Fruit fly (Drosophila melanogaster) whole organism, embryonic: ENCODE measurements around the gene CG16749.

Experiments used
- CG10462 ChIP-seq: fragments of 200-800 bp; sonication (Bioruptor generic); optimal IDR thresholded peaks from 2 replicates; lab custom pipeline; 2016; ENCODE audit warnings: missing biosample characterization, missing genetic modification characterization
- CG10654 ChIP-seq: fragments of 200-800 bp; sonication (Bioruptor generic); optimal IDR thresholded peaks from 2 replicates; lab custom pipeline; 2016; ENCODE audit warnings: missing biosample characterization, missing genetic modification characterization
- CG11456 ChIP-seq: fragments of 200-800 bp; sonication (Bioruptor generic); IDR thresholded peaks from 3 replicates; pipeline ENCODE4 v1.3.6; 2022; ENCODE audit warnings: missing biosample characterization, missing genetic modification characterization
- CG12155 ChIP-seq: fragments of 200-800 bp; sonication (Bioruptor generic); optimal IDR thresholded peaks from 3 replicates; lab custom pipeline; 2016; ENCODE audit warnings: missing biosample characterization, missing genetic modification characterization
- CG12769 ChIP-seq: fragments of 200-800 bp; sonication (Bioruptor generic); optimal IDR thresholded peaks from 2 replicates; lab custom pipeline; 2019; ENCODE audit warnings: missing biosample characterization, mild to moderate bottlenecking, missing genetic modification characterization, moderate library complexity
- CG13287 ChIP-seq: fragments of 200-800 bp; sonication (Bioruptor generic); IDR thresholded peaks from 2 replicates; pipeline ENCODE4 v1.3.6; 2022; ENCODE audit warnings: missing biosample characterization, missing genetic modification characterization; ENCODE audit not compliant: partially characterized antibody
- CG14050 ChIP-seq: fragments of 200-800 bp; sonication (Bioruptor generic); IDR thresholded peaks from 3 replicates; pipeline ENCODE4 v1.3.6; 2022; ENCODE audit warnings: missing biosample characterization, missing genetic modification characterization
- CG14860 ChIP-seq: fragments of 200-800 bp; sonication (Bioruptor generic); IDR thresholded peaks from 3 replicates; pipeline ENCODE4 v1.3.6; 2022; ENCODE audit warnings: missing biosample characterization, missing genetic modification characterization; ENCODE audit not compliant: partially characterized antibody
- CG15011 ChIP-seq: fragments of 200-800 bp; sonication (Bioruptor generic); optimal IDR thresholded peaks from 3 replicates; lab custom pipeline; 2018; ENCODE audit warnings: missing biosample characterization, mild to moderate bottlenecking, missing genetic modification characterization
- CG17912 ChIP-seq: fragments of 200-800 bp; sonication (Bioruptor generic); optimal IDR thresholded peaks from 2 replicates; lab custom pipeline; 2018; ENCODE audit warnings: missing biosample characterization, mild to moderate bottlenecking, missing genetic modification characterization
- CG1792 ChIP-seq: fragments of 200-800 bp; sonication (Bioruptor generic); optimal IDR thresholded peaks from 2 replicates; lab custom pipeline; 2016; ENCODE audit warnings: missing biosample characterization, missing genetic modification characterization
- CG18262 ChIP-seq: fragments of 200-800 bp; optimal IDR thresholded peaks from 3 replicates; lab custom pipeline; 2019; ENCODE audit warnings: missing biosample characterization, mild to moderate bottlenecking, missing genetic modification characterization, moderate library complexity
- CG3847 ChIP-seq: fragments of 200-800 bp; sonication (Bioruptor generic); IDR thresholded peaks from 2 replicates; pipeline ENCODE4 v1.3.6; 2022; ENCODE audit warnings: missing biosample characterization, missing genetic modification characterization
- CG43689 ChIP-seq: fragments of 200-800 bp; sonication (Bioruptor generic); IDR thresholded peaks from 2 replicates; pipeline ENCODE4 v1.3.6; 2022; ENCODE audit warnings: missing biosample characterization, missing genetic modification characterization
- CG5953 ChIP-seq: fragments of 200-800 bp; sonication (Bioruptor generic); IDR thresholded peaks from 2 replicates; pipeline ENCODE4 v1.3.6; 2022; ENCODE audit warnings: missing biosample characterization, missing genetic modification characterization
- CG7271 ChIP-seq: fragments of 200-800 bp; sonication (Bioruptor generic); optimal IDR thresholded peaks from 2 replicates; lab custom pipeline; 2018; ENCODE audit warnings: missing biosample characterization, mild to moderate bottlenecking, missing genetic modification characterization, moderate library complexity
- CG7786 ChIP-seq: fragments of 200-800 bp; sonication (Bioruptor generic); optimal IDR thresholded peaks from 2 replicates; lab custom pipeline; 2016; ENCODE audit warnings: missing biosample characterization, missing genetic modification characterization
- CG8281 ChIP-seq: fragments of 200-800 bp; sonication (Bioruptor generic); optimal IDR thresholded peaks from 2 replicates; lab custom pipeline; 2018; ENCODE audit warnings: missing biosample characterization, mild to moderate bottlenecking, missing genetic modification characterization, moderate library complexity
- CG9727 ChIP-seq: fragments of 200-800 bp; sonication (Bioruptor generic); optimal IDR thresholded peaks from 3 replicates; lab custom pipeline; 2017; ENCODE audit warnings: missing biosample characterization, mild to moderate bottlenecking, missing genetic modification characterization
- CG9797 ChIP-seq: fragments of 200-800 bp; sonication (Bioruptor generic); optimal IDR thresholded peaks from 3 replicates; lab custom pipeline; 2018; ENCODE audit warnings: missing biosample characterization, mild to moderate bottlenecking, missing genetic modification characterization
- CG9817 ChIP-seq: fragments of 200-800 bp; sonication (Bioruptor generic); optimal IDR thresholded peaks from 2 replicates; lab custom pipeline; 2018; ENCODE audit warnings: missing biosample characterization, mild to moderate bottlenecking, missing genetic modification characterization, moderate library complexity
- Doc3 ChIP-seq: fragments of 200-800 bp; sonication (Bioruptor generic); IDR thresholded peaks from 3 replicates; pipeline ENCODE4 v1.3.6; 2022; ENCODE audit warnings: missing biosample characterization, missing genetic modification characterization; ENCODE audit not compliant: partially characterized antibody
- HmgD ChIP-seq: fragments of 200-800 bp; sonication (Bioruptor generic); optimal IDR thresholded peaks from 3 replicates; lab custom pipeline; 2016; ENCODE audit warnings: missing biosample characterization, missing genetic modification characterization
- Kr ChIP-seq: fragments of 200-800 bp; sonication (Bioruptor generic); optimal IDR thresholded peaks from 2 replicates; lab custom pipeline; 2017; ENCODE audit warnings: missing biosample characterization, mild to moderate bottlenecking, missing genetic modification characterization
- Lpt ChIP-seq: fragments of >200 bp; optimal IDR thresholded peaks from 2 replicates; lab custom pipeline; 2018; ENCODE audit warnings: missing biosample characterization, missing genetic modification characterization
- MESR4 ChIP-seq: fragments of 200-800 bp; sonication (Bioruptor generic); optimal IDR thresholded peaks from 2 replicates; lab custom pipeline; 2018; ENCODE audit warnings: missing biosample characterization, mild to moderate bottlenecking, missing genetic modification characterization, moderate library complexity
- Nf-YB ChIP-seq: fragments of 200-800 bp; sonication (Bioruptor generic); optimal IDR thresholded peaks from 3 replicates; lab custom pipeline; 2019; ENCODE audit warnings: missing biosample characterization, mild to moderate bottlenecking, missing genetic modification characterization, moderate library complexity
- Taf1 ChIP-seq: fragments of 200-800 bp; sonication (Bioruptor generic); IDR thresholded peaks from 2 replicates; pipeline ENCODE4 v1.3.6; 2022; ENCODE audit warnings: missing biosample characterization, missing genetic modification characterization
- abd-A ChIP-seq: fragments of 200-800 bp; sonication (Bioruptor generic); optimal IDR thresholded peaks from 3 replicates; lab custom pipeline; 2019; ENCODE audit warnings: missing biosample characterization, mild to moderate bottlenecking, missing genetic modification characterization, moderate library complexity
- ara ChIP-seq: fragments of 200-800 bp; sonication (Bioruptor generic); IDR thresholded peaks from 2 replicates; pipeline ENCODE4 v1.3.6; 2022; ENCODE audit warnings: missing biosample characterization, missing genetic modification characterization
- ase ChIP-seq: fragments of 200-800 bp; sonication (Bioruptor generic); IDR thresholded peaks from 3 replicates; pipeline ENCODE4 v1.3.6; 2022; ENCODE audit warnings: missing biosample characterization, missing genetic modification characterization
- bowl ChIP-seq: fragments of 200-800 bp; sonication (Bioruptor generic); IDR thresholded peaks from 2 replicates; pipeline ENCODE4 v1.3.6; 2022; ENCODE audit warnings: missing biosample characterization, missing genetic modification characterization
- cato ChIP-seq: fragments of 200-800 bp; sonication (Bioruptor generic); optimal IDR thresholded peaks from 2 replicates; lab custom pipeline; 2016; ENCODE audit warnings: missing biosample characterization, missing genetic modification characterization, borderline replicate concordance
- croc ChIP-seq: fragments of 200-800 bp; sonication (Bioruptor generic); conservative IDR thresholded peaks from 3 replicates; pipeline ENCODE4 v1.3.6; 2022; ENCODE audit warnings: missing biosample characterization, missing genetic modification characterization
- ems ChIP-seq: fragments of 200-800 bp; sonication (Bioruptor generic); optimal IDR thresholded peaks from 3 replicates; lab custom pipeline; 2016; ENCODE audit warnings: missing biosample characterization, missing genetic modification characterization
- eve ChIP-seq, 2 experiments: fragments of >200 bp; optimal IDR thresholded peaks; 2 replicates each; lab custom pipeline; 2017; ENCODE audit warnings: missing biosample characterization in 2 of 2, missing genetic modification characterization in 2 of 2
- fru ChIP-seq: fragments of >200 bp; optimal IDR thresholded peaks from 2 replicates; lab custom pipeline; 2017
- grau ChIP-seq: fragments of 200-800 bp; optimal IDR thresholded peaks from 3 replicates; lab custom pipeline; 2019; ENCODE audit warnings: missing biosample characterization, mild to moderate bottlenecking, missing genetic modification characterization, moderate library complexity
- jumu ChIP-seq: fragments of 200-800 bp; sonication (Bioruptor generic); optimal IDR thresholded peaks from 3 replicates; lab custom pipeline; 2016; ENCODE audit warnings: missing biosample characterization, missing genetic modification characterization
- maf-S ChIP-seq: fragments of 200-800 bp; sonication (Bioruptor generic); optimal IDR thresholded peaks from 2 replicates; lab custom pipeline; 2016; ENCODE audit warnings: missing biosample characterization, missing genetic modification characterization
- psq ChIP-seq: fragments of 200-800 bp; sonication (Bioruptor generic); optimal IDR thresholded peaks from 2 replicates; lab custom pipeline; 2017; ENCODE audit warnings: missing biosample characterization, missing genetic modification characterization
- pum ChIP-seq: fragments of 200-800 bp; sonication (Bioruptor generic); optimal IDR thresholded peaks from 2 replicates; lab custom pipeline; 2016; ENCODE audit warnings: missing biosample characterization, missing genetic modification characterization
- sens ChIP-seq: fragments of 200-800 bp; sonication (Bioruptor generic); peaks from one replicate; lab custom pipeline; 2016; ENCODE audit warnings: missing biosample characterization, missing genetic modification characterization
- sima ChIP-seq: fragments of 200-800 bp; sonication (Bioruptor generic); optimal IDR thresholded peaks from 2 replicates; lab custom pipeline; 2016; ENCODE audit warnings: missing biosample characterization, missing genetic modification characterization
- so ChIP-seq: fragments of 200-800 bp; sonication (Bioruptor generic); IDR thresholded peaks from 3 replicates; pipeline ENCODE4 v1.3.6; 2022; ENCODE audit warnings: missing biosample characterization, missing genetic modification characterization
- ssp ChIP-seq: fragments of 200-800 bp; sonication (Bioruptor generic); IDR thresholded peaks from 2 replicates; pipeline ENCODE4 v1.3.6; 2022; ENCODE audit warnings: missing biosample characterization, missing genetic modification characterization
- tin ChIP-seq: fragments of 200-800 bp; sonication (Bioruptor generic); optimal IDR thresholded peaks from 3 replicates; lab custom pipeline; 2016; ENCODE audit warnings: missing biosample characterization, missing genetic modification characterization
- tup ChIP-seq: fragments of 200-800 bp; sonication (Bioruptor generic); optimal IDR thresholded peaks from 2 replicates; lab custom pipeline; 2016; ENCODE audit warnings: missing biosample characterization, mild to moderate bottlenecking, missing genetic modification characterization, moderate library complexity
- unc-4 ChIP-seq: fragments of 200-800 bp; sonication (Bioruptor generic); IDR thresholded peaks from 2 replicates; pipeline ENCODE4 v1.3.6; 2022; ENCODE audit warnings: missing biosample characterization, missing genetic modification characterization; ENCODE audit not compliant: partially characterized antibody
- zen2 ChIP-seq: fragments of 200-800 bp; sonication (Bioruptor generic); IDR thresholded peaks from 3 replicates; pipeline ENCODE4 v1.3.6; 2022; ENCODE audit warnings: missing biosample characterization, missing genetic modification characterization; ENCODE audit not compliant: partially characterized antibody

The CG16749 gene

DNA sequence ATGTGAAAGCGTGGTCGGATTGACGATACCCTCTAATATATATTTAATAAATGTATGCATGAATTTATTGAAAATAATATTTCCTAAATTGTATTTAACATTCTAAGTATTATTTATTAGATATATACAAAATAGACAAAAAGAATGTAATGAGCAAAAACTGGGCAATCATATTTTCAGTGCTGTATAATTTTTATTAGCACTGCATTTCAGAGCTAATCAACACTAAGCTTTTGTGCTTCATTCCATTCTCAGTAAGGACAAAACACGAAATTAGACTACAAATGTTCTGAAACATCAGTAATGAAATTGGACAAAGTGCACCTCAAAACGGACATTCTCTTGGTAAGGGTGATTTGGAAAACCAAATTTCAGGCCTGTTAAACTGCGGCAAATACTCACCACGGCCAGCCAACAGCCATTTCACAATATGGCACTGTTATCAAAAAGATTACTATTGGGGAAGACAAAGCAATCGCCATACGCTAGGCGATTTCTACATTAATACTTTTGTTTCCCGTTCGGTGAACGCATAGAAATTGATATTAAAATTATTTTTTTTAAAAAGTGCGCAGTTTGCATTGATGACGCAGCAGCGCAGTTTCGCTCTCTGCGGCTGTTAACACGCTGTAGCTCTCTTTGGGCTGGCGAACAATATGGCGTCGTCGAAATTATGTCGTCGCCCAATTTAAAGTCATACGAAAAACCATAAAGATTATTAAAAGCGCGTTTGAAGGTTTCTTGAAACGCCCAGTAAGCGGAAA, 8.9 kb upstream of the CG16749 start (continued):
- TF ChIP-seq sens (GFP tag; lab: Kevin White, UChicago) (peak; percentile 69), Taf1 (GFP tag; lab: Robert Waterston, UW) (peak; percentile 66), Doc3 (no peak), CG10654 (peak; percentile 83), CG13287 (no peak), bowl (peak; percentile 27; the same call in 1 of the 2 replicates), cato (GFP tag; lab: Kevin White, UChicago) (peak; percentile 64), CG12769 (tag; lab: Kevin White, UChicago) (peak; percentile 78), psq (GFP tag; lab: Kevin White, UChicago) (peak; percentile 60), grau (peak; percentile 93), CG8281 (tag; lab: Kevin White, UChicago) (peak; percentile 76), CG12155 (GFP tag; lab: Kevin White, UChicago) (peak; percentile 82), CG17912 (GFP tag; lab: Kevin White, UChicago) (peak; percentile 64), CG5953 (no peak), CG14860 (GFP tag; lab: Robert Waterston, UW) (no peak), Lpt (no peak), abd-A (no peak), sima (no peak), ssp (peak; percentile 60), CG7786 (GFP tag; lab: Kevin White, UChicago) (peak; percentile 70), tin (GFP tag; lab: Kevin White, UChicago) (peak; percentile 84), so (GFP tag; lab: Robert Waterston, UW) (peak; percentile 57; the same call in 1 of the 3 replicates), Kr (GFP tag; lab: Kevin White, UChicago) (peak; percentile 26), CG14050 (GFP tag; lab: Robert Waterston, UW) (peak; percentile 59), CG11456 (GFP tag; lab: Robert Waterston, UW) (peak; percentile 81), CG3847 (peak; percentile 85), Nf-YB (peak; percentile 82), ems (peak; percentile 75), HmgD (GFP tag; lab: Kevin White, UChicago) (peak; percentile 64), MESR4 (GFP tag; lab: Kevin White, UChicago) (no peak), unc-4 (GFP tag; lab: Robert Waterston, UW) (no peak), CG9797 (GFP tag; lab: Kevin White, UChicago) (no peak), CG1792 (GFP tag; lab: Kevin White, UChicago) (peak; percentile 59), CG9727 (GFP tag; lab: Kevin White, UChicago) (peak; percentile 96), CG15011 (GFP tag; lab: Kevin White, UChicago) (peak; percentile 79), CG18262 (tag; lab: Kevin White, UChicago) (peak; percentile 95), CG9817 (tag; lab: Kevin White, UChicago) (peak; percentile 84), croc (GFP tag; lab: Robert Waterston, UW) (peak; percentile 60), maf-S (GFP tag; lab: Kevin White, UChicago) (peak; percentile 70), CG7271 (tag; lab: Kevin White, UChicago) (peak; percentile 36), ara (GFP tag; lab: Robert Waterston, UW) (peak; percentile 40; the same call in 1 of the 2 replicates), fru (lab: Kevin White, UChicago) (no peak), CG43689 (GFP tag; lab: Robert Waterston, UW) (no peak), jumu (GFP tag; lab: Kevin White, UChicago) (peak; percentile 54), tup (GFP tag; lab: Kevin White, UChicago) (peak; percentile 75), eve (GFP tag; optimal IDR thresholded peaks at IDR 0.05; lab: Kevin White, UChicago) (peak in 1 of 2 experiments; percentile 93), pum (GFP tag; lab: Kevin White, UChicago) (peak; percentile 55), zen2 (GFP tag; lab: Robert Waterston, UW) (no peak), ase (GFP tag; lab: Robert Waterston, UW) (peak; percentile 64; the same call in 2 of the 3 replicates), CG10462 (GFP tag; lab: Kevin White, UChicago) (peak; percentile 72)
